Fruit fly (Drosophila melanogaster): ENCODE data around the gene myo.
A peak's percentile ranks its signal among the peaks of the same experiment; 100 is the strongest.

Gene myo

DNA sequence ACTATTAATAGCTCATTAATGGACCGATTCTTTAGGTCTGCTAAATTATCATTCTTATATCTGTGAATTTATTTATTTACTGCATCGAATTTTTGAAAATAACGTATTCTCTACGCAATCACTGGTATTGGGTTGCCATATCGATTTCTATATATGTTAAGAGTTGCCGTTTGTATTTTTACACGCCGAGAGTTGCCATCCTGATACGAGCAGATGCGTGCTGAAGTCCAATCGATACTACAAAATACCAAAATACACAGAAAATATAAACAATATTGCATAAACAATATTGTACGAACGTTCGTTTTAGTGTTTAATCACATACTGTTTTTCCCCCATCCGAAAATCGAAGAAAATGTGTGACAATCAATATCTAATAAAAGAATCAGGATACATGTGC lies 1.6 kb upstream of the myo start, which contains the start of gene ey (continued):
- TF ChIP-seq Ets65A (GFP tag) (peak; percentile 89), mld (GFP tag; IDR thresholded peaks at IDR 0.05; ENCODE audit: partially characterized antibody) (no peak), CG8290 (GFP tag; optimal IDR thresholded peaks at IDR 0.05) (peak; percentile 40), CG8290 (tag; optimal IDR thresholded peaks at IDR 0.05) (peak in 1 of 2 experiments; percentile 81)

DNA sequence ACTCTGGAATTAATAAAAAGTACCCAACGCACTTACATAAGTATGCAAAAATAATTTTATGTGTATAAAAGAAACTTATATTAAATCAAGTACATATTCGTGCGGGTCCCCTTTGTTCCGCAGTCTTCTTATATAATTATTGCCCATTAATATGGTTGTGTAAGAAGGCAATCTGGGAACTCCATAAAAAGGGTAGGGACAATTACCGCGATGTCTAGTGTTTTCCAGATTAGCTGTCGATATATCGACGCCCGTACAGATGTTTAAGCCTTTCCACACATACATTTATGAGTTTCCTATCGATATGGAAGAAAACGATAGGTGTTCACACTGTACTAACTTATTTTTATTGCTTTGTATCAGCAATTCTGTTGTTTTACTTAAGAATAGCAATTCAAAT lies 783 bp upstream of the myo start:
- TF ChIP-seq org-1 (GFP tag; optimal IDR thresholded peaks at IDR 0.05) (no peak), CG2116 (GFP tag; optimal IDR thresholded peaks at IDR 0.05) (peak; percentile 67), Ets97D (GFP tag; optimal IDR thresholded peaks at IDR 0.05) (peak; percentile 84), CG9727 (GFP tag; optimal IDR thresholded peaks at IDR 0.05) (no peak), lbe (GFP tag; optimal IDR thresholded peaks at IDR 0.05) (no peak), CG10431 (GFP tag; optimal IDR thresholded peaks at IDR 0.05) (no peak), eve (GFP tag; optimal IDR thresholded peaks at IDR 0.05) (no peak), TFAM (GFP tag; optimal IDR thresholded peaks at IDR 0.05) (no peak), CG17361 (GFP tag; IDR thresholded peaks at IDR 0.05) (0 out of 3 replicates have a peak, but pooled peaks have one; percentile 32), p53 (GFP tag; optimal IDR thresholded peaks at IDR 0.05) (no peak), yki (optimal IDR thresholded peaks at IDR 0.05) (no peak), CG7786 (GFP tag; optimal IDR thresholded peaks at IDR 0.05) (peak; percentile 1), CTCF (GFP tag; optimal IDR thresholded peaks at IDR 0.05) (no peak), her (GFP tag; optimal IDR thresholded peaks at IDR 0.05) (no peak), CG10543 (GFP tag; optimal IDR thresholded peaks at IDR 0.05) (peak; percentile 20), en (GFP tag; optimal IDR thresholded peaks at IDR 0.05) (no peak), ERR (GFP tag; optimal IDR thresholded peaks at IDR 0.05) (peak; percentile 33), stc (GFP tag; IDR thresholded peaks at IDR 0.05) (no peak), B-H1 (GFP tag; IDR thresholded peaks at IDR 0.05) (no peak), CG13624 (GFP tag; optimal IDR thresholded peaks at IDR 0.05) (peak; percentile 23), schlank (tag; optimal IDR thresholded peaks at IDR 0.05) (no peak), hkb (optimal IDR thresholded peaks at IDR 0.05) (no peak), hkb (GFP tag; IDR thresholded peaks at IDR 0.05) (no peak; the same call in 1 of the 2 replicates), nerfin-1 (tag; optimal IDR thresholded peaks at IDR 0.05) (no peak), pho (GFP tag; optimal IDR thresholded peaks at IDR 0.05) (peak; percentile 56), dan (GFP tag; IDR thresholded peaks at IDR 0.05) (no peak), HHEX (GFP tag; optimal IDR thresholded peaks at IDR 0.05) (no peak), pnt (GFP tag; optimal IDR thresholded peaks at IDR 0.05) (no peak), kay (GFP tag; optimal IDR thresholded peaks at IDR 0.05) (no peak), Deaf1 (tag; optimal IDR thresholded peaks at IDR 0.05) (no peak), CG31224 (GFP tag; IDR thresholded peaks at IDR 0.05) (no peak), MESR4 (GFP tag; optimal IDR thresholded peaks at IDR 0.05) (peak; percentile 21), croc (GFP tag; conservative IDR thresholded peaks at IDR 0.05) (no peak), CG7357 (GFP tag; IDR thresholded peaks at IDR 0.05) (peak; percentile 98; the same call in 2 of the 3 replicates), gt (GFP tag; IDR thresholded peaks at IDR 0.05) (no peak), CG4424 (GFP tag; optimal IDR thresholded peaks at IDR 0.05) (no peak), CG32767 (GFP tag; IDR thresholded peaks at IDR 0.05) (peak; percentile 52; the same call in 1 of the 2 replicates), Hr51 (GFP tag; optimal IDR thresholded peaks at IDR 0.05) (no peak), lmd (GFP tag; IDR thresholded peaks at IDR 0.05) (no peak), tap (tag; optimal IDR thresholded peaks at IDR 0.05) (peak; percentile 14), trh (GFP tag; optimal IDR thresholded peaks at IDR 0.05) (no peak), ranshi (GFP tag; IDR thresholded peaks at IDR 0.05) (no peak), D19A (tag; optimal IDR thresholded peaks at IDR 0.05) (peak; percentile 10), CG9437 (GFP tag; optimal IDR thresholded peaks at IDR 0.05) (peak; percentile 30), Vsx1 (GFP tag; optimal IDR thresholded peaks at IDR 0.05) (peak; percentile 96), vfl (GFP tag; optimal IDR thresholded peaks at IDR 0.05) (no peak), mld (GFP tag; IDR thresholded peaks at IDR 0.05; ENCODE audit: partially characterized antibody) (no peak; the same call in 2 of the 3 replicates), Doc2 (GFP tag; IDR thresholded peaks at IDR 0.05) (no peak), CG12659 (GFP tag; optimal IDR thresholded peaks at IDR 0.05) (peak; percentile 79)
